2 worm cellular contexts compared by ENCODE assay signal in genomic region chrIV:13290239-13290638, ce11.
TF ChIP-seq lines count a peak whose summit lies in the region.

No protein-coding gene starts in this region.

TF ChIP-seq in whole organism, L4 larva, 104 proteins besides CTCF, POLR2A, EP300 and RAD21:
- TF ChIP-seq ama-1 (optimal IDR thresholded peaks at IDR 0.05; lab: Kevin White, UChicago) = no peak
- TF ChIP-seq cey-2 (tag; optimal IDR thresholded peaks at IDR 0.05; lab: Kevin White, UChicago; ENCODE audit: borderline replicate concordance, insufficient read depth) = no peak
- 0 out of 2 replicates have a peak, but pooled peaks have one; percentile 7 for TF ChIP-seq snpc-1.2 (GFP tag; IDR thresholded peaks at IDR 0.05; lab: Robert Waterston, UW)
- no peak for TF ChIP-seq egl-27 (tag; optimal IDR thresholded peaks at IDR 0.05; lab: Kevin White, UChicago)

TF ChIP-seq in whole organism, young adult, 124 proteins besides CTCF, POLR2A, EP300 and RAD21:
- no peak for TF ChIP-seq Y67H2A.10 (GFP tag; conservative IDR thresholded peaks at IDR 0.05; lab: Robert Waterston, UW)
- no peak for TF ChIP-seq snpc-1.3 (tag; optimal IDR thresholded peaks at IDR 0.05; lab: Kevin White, UChicago; ENCODE audit: insufficient read depth)
- TF ChIP-seq ceh-91 (GFP tag; IDR thresholded peaks at IDR 0.05; lab: Robert Waterston, UW) = 0 out of 2 replicates have a peak, but pooled peaks have one; percentile 24
- TF ChIP-seq akir-1 (GFP tag; optimal IDR thresholded peaks at IDR 0.05; lab: Kevin White, UChicago) = no peak
- TF ChIP-seq snpc-3.4 (tag; optimal IDR thresholded peaks at IDR 0.05; lab: Kevin White, UChicago) = no peak
- TF ChIP-seq snpc-4 (GFP tag; optimal IDR thresholded peaks at IDR 0.05; lab: Kevin White, UChicago) = no peak
- TF ChIP-seq snpc-4 (tag; optimal IDR thresholded peaks at IDR 0.05; lab: Kevin White, UChicago) = peak in 1 of 4 experiments; percentile 43
- TF ChIP-seq sea-2 (GFP tag; IDR thresholded peaks at IDR 0.05; lab: Robert Waterston, UW) = no peak
- no peak for TF ChIP-seq ztf-18 (tag; optimal IDR thresholded peaks at IDR 0.05; lab: Kevin White, UChicago)
- TF ChIP-seq egrh-3 (GFP tag; IDR thresholded peaks at IDR 0.05; lab: Robert Waterston, UW) = no peak
- TF ChIP-seq mes-4 (tag; optimal IDR thresholded peaks at IDR 0.05; lab: Kevin White, UChicago) = no peak
- no peak for TF ChIP-seq somi-1 (GFP tag; optimal IDR thresholded peaks at IDR 0.05; lab: Kevin White, UChicago)
- no peak for TF ChIP-seq lin-54 (GFP tag; optimal IDR thresholded peaks at IDR 0.05; lab: Kevin White, UChicago)
- no peak for TF ChIP-seq zim-3 (tag; optimal IDR thresholded peaks at IDR 0.05; lab: Kevin White, UChicago)
- TF ChIP-seq F49E8.2 (tag; optimal IDR thresholded peaks at IDR 0.05; lab: Kevin White, UChicago; ENCODE audit: insufficient read depth) = peak; percentile 54
- TF ChIP-seq F52B5.7 (tag; optimal IDR thresholded peaks at IDR 0.05; lab: Kevin White, UChicago) = no peak
- peak; percentile 20 for TF ChIP-seq xnd-1 (tag; optimal IDR thresholded peaks at IDR 0.05; lab: Kevin White, UChicago)
- no peak for TF ChIP-seq ztf-6 (GFP tag; IDR thresholded peaks at IDR 0.05; lab: Robert Waterston, UW)
- no peak for TF ChIP-seq ztf-3 (GFP tag; optimal IDR thresholded peaks at IDR 0.05; lab: Kevin White, UChicago)
- TF ChIP-seq ccch-3 (GFP tag; optimal IDR thresholded peaks at IDR 0.05; lab: Kevin White, UChicago) = no peak
- TF ChIP-seq lsl-1 (GFP tag; optimal IDR thresholded peaks at IDR 0.05; lab: Kevin White, UChicago) = peak; percentile 81
- TF ChIP-seq ceh-79 (tag; optimal IDR thresholded peaks at IDR 0.05; lab: Kevin White, UChicago) = no peak
- no peak for TF ChIP-seq Y53G8AR.9 (GFP tag; conservative IDR thresholded peaks at IDR 0.05; lab: Robert Waterston, UW)
- TF ChIP-seq dpff-1 (tag; optimal IDR thresholded peaks at IDR 0.05; lab: Kevin White, UChicago) = no peak
- TF ChIP-seq D2030.7 (GFP tag; IDR thresholded peaks at IDR 0.05; lab: Robert Waterston, UW) = peak; percentile 50; the same call in 1 of the 2 replicates
- no peak for TF ChIP-seq sptf-2 (GFP tag; optimal IDR thresholded peaks at IDR 0.05; lab: Kevin White, UChicago)
- no peak for TF ChIP-seq F55B11.4 (tag; optimal IDR thresholded peaks at IDR 0.05; lab: Kevin White, UChicago; ENCODE audit: borderline replicate concordance, insufficient read depth)
- no peak for TF ChIP-seq nfya-1 (tag; optimal IDR thresholded peaks at IDR 0.05; lab: Kevin White, UChicago; ENCODE audit: borderline replicate concordance, insufficient read depth)
- no peak for TF ChIP-seq hmg-1.2 (GFP tag; IDR thresholded peaks at IDR 0.05; lab: Robert Waterston, UW)
- no peak for TF ChIP-seq bed-2 (GFP tag; IDR thresholded peaks at IDR 0.05; lab: Robert Waterston, UW)
- no peak for TF ChIP-seq tlf-1 (GFP tag; optimal IDR thresholded peaks at IDR 0.05; lab: Kevin White, UChicago)
- TF ChIP-seq nfyb-1 (GFP tag; IDR thresholded peaks at IDR 0.05; lab: Robert Waterston, UW) = no peak
- TF ChIP-seq pha-4 (tag; optimal IDR thresholded peaks at IDR 0.05; lab: Kevin White, UChicago) = no peak
- TF ChIP-seq F57C9.4 (tag; optimal IDR thresholded peaks at IDR 0.05; lab: Kevin White, UChicago) = no peak
- no peak for TF ChIP-seq him-1 (tag; optimal IDR thresholded peaks at IDR 0.05; lab: Kevin White, UChicago)
- TF ChIP-seq tbp1 (GFP tag; optimal IDR thresholded peaks at IDR 0.05; lab: Kevin White, UChicago) = no peak
- no peak for TF ChIP-seq unc-62 (GFP tag; optimal IDR thresholded peaks at IDR 0.05; lab: Kevin White, UChicago)
- TF ChIP-seq snpc-1.1 (tag; optimal IDR thresholded peaks at IDR 0.05; lab: Kevin White, UChicago; ENCODE audit: insufficient read depth) = no peak
- no peak for TF ChIP-seq ceh-58 (GFP tag; IDR thresholded peaks at IDR 0.05; lab: Robert Waterston, UW)
- TF ChIP-seq F10E7.11 (tag; optimal IDR thresholded peaks at IDR 0.05; lab: Kevin White, UChicago) = no peak
- no peak for TF ChIP-seq madf-8 (GFP tag; conservative IDR thresholded peaks at IDR 0.05; lab: Robert Waterston, UW)
- TF ChIP-seq C06A6.2 (GFP tag; conservative IDR thresholded peaks at IDR 0.05; lab: Robert Waterston, UW) = no peak
- TF ChIP-seq ztf-22 (GFP tag; optimal IDR thresholded peaks at IDR 0.05; lab: Kevin White, UChicago) = no peak
- TF ChIP-seq F37B4.10 (GFP tag; IDR thresholded peaks at IDR 0.05; lab: Robert Waterston, UW) = no peak
- peak; percentile 4 for TF ChIP-seq dpl-1 (GFP tag; optimal IDR thresholded peaks at IDR 0.05; lab: Kevin White, UChicago)
- no peak for TF ChIP-seq lin-26 (GFP tag; IDR thresholded peaks at IDR 0.05; lab: Robert Waterston, UW)
- TF ChIP-seq madf-6 (GFP tag; IDR thresholded peaks at IDR 0.05; lab: Robert Waterston, UW) = peak; percentile 48; the same call in 1 of the 2 replicates
- no peak for TF ChIP-seq lag-1 (GFP tag; IDR thresholded peaks at IDR 0.05; lab: Robert Waterston, UW)
- TF ChIP-seq Y79H2A.3 (GFP tag; conservative IDR thresholded peaks at IDR 0.05; lab: Robert Waterston, UW) = no peak
- TF ChIP-seq attf-3 (GFP tag; conservative IDR thresholded peaks at IDR 0.05; lab: Robert Waterston, UW) = no peak
- TF ChIP-seq athp-1 (tag; optimal IDR thresholded peaks at IDR 0.05; lab: Kevin White, UChicago) = no peak
- no peak for TF ChIP-seq F22D6.2 (tag; optimal IDR thresholded peaks at IDR 0.05; lab: Kevin White, UChicago)
- TF ChIP-seq efl-1 (GFP tag; optimal IDR thresholded peaks at IDR 0.05; lab: Kevin White, UChicago) = no peak
- no peak for TF ChIP-seq zfh-2 (GFP tag; conservative IDR thresholded peaks at IDR 0.05; lab: Robert Waterston, UW)
- no peak for TF ChIP-seq atf-7 (tag; optimal IDR thresholded peaks at IDR 0.05; lab: Kevin White, UChicago)
- TF ChIP-seq Y95B8A.8 (GFP tag; IDR thresholded peaks at IDR 0.05; lab: Robert Waterston, UW) = no peak
- TF ChIP-seq nhr-179 (tag; optimal IDR thresholded peaks at IDR 0.05; lab: Kevin White, UChicago) = no peak
- TF ChIP-seq ekl-4 (GFP tag; IDR thresholded peaks at IDR 0.05; lab: Robert Waterston, UW) = no peak
- no peak for TF ChIP-seq chd-7 (tag; optimal IDR thresholded peaks at IDR 0.05; lab: Kevin White, UChicago)
- no peak for TF ChIP-seq ztf-25 (GFP tag; IDR thresholded peaks at IDR 0.05; lab: Robert Waterston, UW)
- no peak for TF ChIP-seq mcd-1 (GFP tag; IDR thresholded peaks at IDR 0.05; lab: Robert Waterston, UW)
- no peak for TF ChIP-seq sdz-38 (tag; optimal IDR thresholded peaks at IDR 0.05; lab: Kevin White, UChicago)
- TF ChIP-seq mel-28 (tag; optimal IDR thresholded peaks at IDR 0.05; lab: Kevin White, UChicago; ENCODE audit: borderline replicate concordance) = no peak
- TF ChIP-seq F33H1.4 (GFP tag; IDR thresholded peaks at IDR 0.05; lab: Robert Waterston, UW) = peak; percentile 77
- no peak for TF ChIP-seq ceh-100 (GFP tag; IDR thresholded peaks at IDR 0.05; lab: Robert Waterston, UW)
- no peak for TF ChIP-seq hsf-1 (GFP tag; IDR thresholded peaks at IDR 0.05; lab: Robert Waterston, UW)
- TF ChIP-seq hlh-12 (tag; optimal IDR thresholded peaks at IDR 0.05; lab: Kevin White, UChicago) = no peak

Comparison
In these comparisons a context has a peak if more than half of its experiments do, and no peak if none do; other contexts are left out.
1. Of the 7 proteins assayed by ChIP-seq in both whole organism, young adult and whole organism, L4 larva: peak only in whole organism, young adult: F49E8.2 and dpl-1; only in whole organism, L4 larva: none; in both: none; in neither: 4; mixed calls (peak in some experiments, not most) for 1.